Fruit fly (Drosophila melanogaster): ENCODE results near the gene CanB.

- TF ChIP-seq fd59A (GFP tag; optimal IDR thresholded peaks at IDR 0.05) (no peak), CG6854 (GFP tag; optimal IDR thresholded peaks at IDR 0.05) (no peak), Met (GFP tag; optimal IDR thresholded peaks at IDR 0.05) (no peak), CG6792 (GFP tag; optimal IDR thresholded peaks at IDR 0.05) (no peak), achi (GFP tag; optimal IDR thresholded peaks at IDR 0.05) (no peak), lz (GFP tag; optimal IDR thresholded peaks at IDR 0.05) (no peak), CG6808 (GFP tag; optimal IDR thresholded peaks at IDR 0.05) (no peak), Hr4 (GFP tag; optimal IDR thresholded peaks at IDR 0.05) (no peak), CG31627 (GFP tag; optimal IDR thresholded peaks at IDR 0.05) (no peak), CG3919 (GFP tag; optimal IDR thresholded peaks at IDR 0.05) (no peak)
Measured at dm6 chrX:5382539-5382938, 50.2 kb downstream of the CanB start.
